Worm (Caenorhabditis elegans) whole organism, L1 larva: ENCODE data around the gene srx-90.

Experiments used
- C04F5.9 ChIP-seq: sonication (generic microtip); optimal IDR thresholded peaks from 2 replicates; lab custom pipeline; 2016; ENCODE audit warnings: missing genetic modification characterization, missing compliant biosample characterization
- Y116A8C.19 ChIP-seq: sonication (generic microtip); optimal IDR thresholded peaks from 2 replicates; lab custom pipeline; 2016; ENCODE audit warnings: missing compliant biosample characterization, missing genetic modification characterization, borderline replicate concordance
- blmp-1 ChIP-seq: fragments of 150-350 bp; optimal IDR thresholded peaks from 2 replicates; lab custom pipeline; 2014; ENCODE audit warnings: missing biosample characterization, missing genetic modification characterization
- ceh-8 ChIP-seq: fragments of 200-800 bp; sonication (Bioruptor generic); optimal IDR thresholded peaks from 2 replicates; lab custom pipeline; 2018; ENCODE audit warnings: mild to moderate bottlenecking, missing genetic modification characterization, moderate library complexity, missing compliant biosample characterization
- ceh-82 ChIP-seq, 3 experiments: fragments of 150-350 bp in 1 of 3; sonication (generic microtip) in 2 of 3; optimal IDR thresholded peaks; 2 replicates each; lab custom pipeline; 2014 to 2017; ENCODE audit warnings: missing biosample characterization in 3 of 3, missing genetic modification characterization in 3 of 3
- ceh-88 ChIP-seq: fragments of 200-800 bp; sonication (Bioruptor generic); IDR thresholded peaks from 2 replicates; pipeline ENCODE4 v1.3.6; 2022; ENCODE audit warnings: missing genetic modification characterization, missing compliant biosample characterization
- dpl-1 ChIP-seq, 3 experiments: fragments of 150-350 bp in 2 of 3; sonication (generic microtip) in 1 of 3; optimal IDR thresholded peaks; 2 replicates each; lab custom pipeline; 2014 to 2017; ENCODE audit warnings: missing biosample characterization in 3 of 3, missing genetic modification characterization in 3 of 3, missing genetic modification reagents in 3 of 3
- dsc-1 ChIP-seq: sonication (generic microtip); optimal IDR thresholded peaks from 2 replicates; lab custom pipeline; 2016; ENCODE audit warnings: mild to moderate bottlenecking, missing genetic modification characterization, missing compliant biosample characterization
- efl-1 ChIP-seq, 4 experiments: fragments of 150-350 bp; optimal IDR thresholded peaks in 3 of 4; peaks in 1 of 4; 1 replicate in 1 of 4; 2 replicates in 3 of 4; lab custom pipeline; 2014; ENCODE audit warnings: missing biosample characterization in 2 of 4, missing genetic modification characterization in 2 of 4, missing genetic modification reagents in 2 of 4
- egl-13 ChIP-seq: sonication (generic microtip); optimal IDR thresholded peaks from 2 replicates; lab custom pipeline; 2016; ENCODE audit warnings: missing genotype, missing genetic modification reagents, missing genetic modification characterization, missing compliant biosample characterization
- elt-2 ChIP-seq: sonication (generic microtip); optimal IDR thresholded peaks from 2 replicates; lab custom pipeline; 2016; ENCODE audit warnings: missing genetic modification characterization, mild to moderate bottlenecking, inconsistent platforms, missing compliant biosample characterization, missing genetic modification reagents
- ets-5 ChIP-seq: fragments of 200-800 bp; sonication (Bioruptor generic); IDR thresholded peaks from 2 replicates; pipeline ENCODE4 v1.3.6; 2022; ENCODE audit warnings: missing genetic modification characterization, missing compliant biosample characterization
- grh-1 ChIP-seq: fragments of 200-800 bp; sonication (Bioruptor generic); IDR thresholded peaks from 2 replicates; pipeline ENCODE4 v1.3.6; 2022; ENCODE audit warnings: missing genetic modification reagents, missing genetic modification characterization, missing compliant biosample characterization
- isw-1 ChIP-seq: fragments of 200-800 bp; sonication (Bioruptor generic); IDR thresholded peaks from 2 replicates; pipeline ENCODE4 v1.3.6; 2022; ENCODE audit warnings: missing genetic modification characterization, missing compliant biosample characterization
- lin-35 ChIP-seq, 2 experiments: fragments of 150-350 bp; optimal IDR thresholded peaks; 2 replicates each; lab custom pipeline; 2014; ENCODE audit warnings: missing biosample characterization in 2 of 2, missing genetic modification characterization in 2 of 2, missing genetic modification reagents in 2 of 2
- lin-39 ChIP-seq: fragments of 150-350 bp; optimal IDR thresholded peaks from 2 replicates; lab custom pipeline; 2014; ENCODE audit warnings: missing biosample characterization, missing genetic modification reagents, missing genetic modification characterization
- lir-3 ChIP-seq: sonication (generic microtip); optimal IDR thresholded peaks from 2 replicates; lab custom pipeline; 2016; ENCODE audit warnings: mild to moderate bottlenecking, missing genetic modification characterization, moderate library complexity, missing compliant biosample characterization; ENCODE audit not compliant: poor library complexity
- nhr-19 ChIP-seq: fragments of 200-800 bp; sonication (Bioruptor generic); conservative IDR thresholded peaks from 2 replicates; pipeline ENCODE4 v1.3.6; 2022; ENCODE audit warnings: missing genetic modification characterization, missing compliant biosample characterization
- nhr-47 ChIP-seq: sonication (generic microtip); optimal IDR thresholded peaks from 2 replicates; lab custom pipeline; 2016; ENCODE audit warnings: mild to moderate bottlenecking, missing genetic modification characterization, moderate library complexity, missing compliant biosample characterization
- nhr-71 ChIP-seq: sonication (generic microtip); optimal IDR thresholded peaks from 2 replicates; lab custom pipeline; 2016; ENCODE audit warnings: mild to moderate bottlenecking, missing genetic modification characterization, moderate library complexity, missing compliant biosample characterization
- nhr-77 ChIP-seq: fragments of 150-350 bp; optimal IDR thresholded peaks from 2 replicates; lab custom pipeline; 2014; ENCODE audit warnings: missing biosample characterization, missing genetic modification characterization
- nhr-90 ChIP-seq: sonication (generic microtip); optimal IDR thresholded peaks from 2 replicates; lab custom pipeline; 2016; ENCODE audit warnings: mild to moderate bottlenecking, missing genetic modification characterization, missing compliant biosample characterization; ENCODE audit not compliant: poor library complexity
- sox-4 ChIP-seq: sonication (generic microtip); optimal IDR thresholded peaks from 2 replicates; lab custom pipeline; 2016; ENCODE audit warnings: missing genetic modification characterization, missing compliant biosample characterization
- sptf-1 ChIP-seq: fragments of 150-350 bp; optimal IDR thresholded peaks from 2 replicates; lab custom pipeline; 2014; ENCODE audit warnings: missing biosample characterization, missing genetic modification characterization
- sup-37 ChIP-seq: fragments of 200-800 bp; sonication (Bioruptor generic); optimal IDR thresholded peaks from 2 replicates; lab custom pipeline; 2018; ENCODE audit warnings: mild to moderate bottlenecking, missing genetic modification characterization, missing compliant biosample characterization
- swsn-7 ChIP-seq: sonication (generic microtip); optimal IDR thresholded peaks from 2 replicates; lab custom pipeline; 2016; ENCODE audit warnings: missing genetic modification characterization, missing compliant biosample characterization
- tbx-2 ChIP-seq: sonication (generic microtip); optimal IDR thresholded peaks from 2 replicates; lab custom pipeline; 2016; ENCODE audit warnings: missing genetic modification characterization, missing compliant biosample characterization
- tlp-1 ChIP-seq: fragments of 150-350 bp; optimal IDR thresholded peaks from 2 replicates; lab custom pipeline; 2014; ENCODE audit warnings: missing biosample characterization, missing genetic modification characterization
- unc-30 ChIP-seq: sonication (generic microtip); optimal IDR thresholded peaks from 2 replicates; lab custom pipeline; 2017; ENCODE audit warnings: missing biosample characterization, missing genetic modification characterization
- vab-15 ChIP-seq: sonication (generic microtip); optimal IDR thresholded peaks from 2 replicates; lab custom pipeline; 2017; ENCODE audit warnings: missing genotype, mild to moderate bottlenecking, missing genetic modification characterization, missing compliant biosample characterization
- ztf-4 ChIP-seq: fragments of 150-350 bp; optimal IDR thresholded peaks from 2 replicates; lab custom pipeline; 2014; ENCODE audit warnings: missing biosample characterization, missing genetic modification characterization

The srx-90 gene

DNA sequence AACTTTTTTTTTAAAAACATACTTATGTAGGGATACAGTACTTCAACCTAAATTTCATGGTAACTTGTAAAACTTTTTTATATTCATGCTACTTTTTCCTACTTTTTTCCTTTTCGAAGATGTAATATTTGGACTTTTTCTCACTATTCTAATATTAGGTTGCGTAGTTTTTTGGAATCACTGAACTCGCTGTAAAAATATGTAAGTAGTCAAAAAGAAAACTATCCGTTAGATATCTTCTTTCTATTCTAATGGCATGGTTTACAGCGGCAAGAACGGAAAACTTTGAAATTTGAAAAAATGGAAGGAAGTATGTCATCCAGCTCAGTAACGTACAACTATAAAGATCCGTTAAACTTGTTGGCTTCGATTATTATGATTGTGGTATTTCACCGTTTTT lies 8.5 kb downstream of the srx-90 start, which contains the start of gene srx-82:
Gene srx-82 (plus strand): TSS at position 301 of the 400 bp plus-strand sequence.
- no peak for TF ChIP-seq efl-1 (optimal IDR thresholded peaks at IDR 0.05; lab: Kevin White, UChicago)
- TF ChIP-seq efl-1 (GFP tag; optimal IDR thresholded peaks at IDR 0.05 in 1 of 2; lab: Kevin White, UChicago), result no peak
- no peak for TF ChIP-seq sox-4 (tag; lab: Kevin White, UChicago)
- TF ChIP-seq C04F5.9 (tag; lab: Kevin White, UChicago), result no peak

DNA sequence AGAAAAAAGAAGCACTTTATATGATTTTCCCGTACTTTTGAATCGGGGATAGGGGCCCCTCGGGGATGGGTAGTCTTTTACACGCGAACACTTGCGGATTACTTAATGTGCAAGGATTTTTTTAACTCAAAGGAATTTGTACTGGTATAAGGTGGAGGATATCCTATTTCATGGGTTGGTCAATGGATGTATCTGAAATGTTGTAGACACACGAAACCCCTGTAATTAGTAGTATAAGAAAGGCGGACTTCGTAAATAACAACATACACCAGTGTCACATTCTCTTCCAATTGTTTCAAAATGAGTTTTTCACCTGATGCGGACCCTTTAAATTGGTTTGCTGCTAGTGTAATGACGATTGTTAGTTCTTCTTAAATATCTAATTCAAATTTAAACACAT lies 12.5 kb downstream of the srx-90 start, which contains the start of gene srx-80:
Gene srx-80 (plus strand): TSS at position 301 of the 400 bp plus-strand sequence.
- TF ChIP-seq isw-1 (GFP tag; lab: Robert Waterston, UW), result no peak
- no peak for TF ChIP-seq efl-1 (optimal IDR thresholded peaks at IDR 0.05; lab: Kevin White, UChicago)
- peak in 1 of 2 experiments; percentile 75 for TF ChIP-seq efl-1 (GFP tag; optimal IDR thresholded peaks at IDR 0.05 in 1 of 2; lab: Kevin White, UChicago)
- TF ChIP-seq blmp-1, result no peak

DNA sequence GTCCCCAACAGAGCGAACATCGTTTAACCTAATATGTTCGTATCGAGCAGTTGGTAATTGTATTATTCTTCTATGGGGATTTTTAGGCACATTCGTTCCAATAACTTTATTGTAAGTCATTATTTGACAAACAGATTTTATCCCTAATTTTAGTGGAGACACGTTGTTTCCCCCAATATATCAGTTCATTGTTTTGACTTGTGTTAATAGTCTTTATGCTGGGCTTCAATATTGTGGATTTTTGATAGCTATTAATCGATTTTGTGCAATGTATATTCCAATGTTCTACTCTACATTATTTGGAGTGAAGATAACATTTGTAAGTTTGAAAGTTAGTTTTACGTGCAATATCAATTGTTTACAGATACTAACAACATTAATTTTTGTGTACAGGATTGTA lies 13.0 kb downstream of the srx-90 start:
- no peak for TF ChIP-seq blmp-1
- no peak for TF ChIP-seq isw-1 (GFP tag; lab: Robert Waterston, UW)
- no peak for TF ChIP-seq ceh-8
- TF ChIP-seq vab-15 (tag; lab: Kevin White, UChicago), result no peak
- no peak for TF ChIP-seq swsn-7 (tag; lab: Kevin White, UChicago)
- TF ChIP-seq dpl-1 (GFP tag; optimal IDR thresholded peaks at IDR 0.05; lab: Kevin White, UChicago), result no peak
- TF ChIP-seq nhr-90, result no peak
- TF ChIP-seq sptf-1, result no peak
- TF ChIP-seq lin-39, result no peak
- TF ChIP-seq ztf-4 (tag; lab: Kevin White, UChicago), result no peak
- no peak for TF ChIP-seq Y116A8C.19 (tag; lab: Kevin White, UChicago)
- no peak for TF ChIP-seq grh-1 (GFP tag; lab: Robert Waterston, UW)
- TF ChIP-seq sup-37 (GFP tag; lab: Kevin White, UChicago), result no peak
- no peak for TF ChIP-seq lin-35 (GFP tag; optimal IDR thresholded peaks at IDR 0.05; lab: Kevin White, UChicago)
- TF ChIP-seq dsc-1 (tag; lab: Kevin White, UChicago), result no peak
- TF ChIP-seq ceh-88 (GFP tag; lab: Robert Waterston, UW), result no peak

- TF ChIP-seq egl-13 (no peak), unc-30 (no peak), nhr-19 (no peak)
These were observed 17.9 kb downstream of the srx-90 start, which contains the start of gene srx-84 for ce11 chrV:11598807-11599206. srx-84 (plus strand) TSS chrV:11599107.

- TF ChIP-seq ets-5 (no peak), nhr-19 (no peak), ceh-88 (GFP tag; lab: Robert Waterston, UW) (no peak), efl-1 (optimal IDR thresholded peaks at IDR 0.05; lab: Kevin White, UChicago) (no peak), efl-1 (GFP tag; optimal IDR thresholded peaks at IDR 0.05 in 1 of 2; lab: Kevin White, UChicago) (peak in 1 of 2 experiments; percentile 60), tbx-2 (tag; lab: Kevin White, UChicago) (no peak), nhr-47 (tag; lab: Kevin White, UChicago) (no peak), vab-15 (tag; lab: Kevin White, UChicago) (no peak), tlp-1 (tag; lab: Kevin White, UChicago) (no peak)
These were observed 19.9 kb downstream of the srx-90 start, which contains the start of gene F35B12.9 for ce11 chrV:11600800-11601199. F35B12.9 (plus strand) TSS chrV:11601171.

ce11 chrV:11604484-11604883 lies 23.6 kb downstream of the srx-90 start, which contains the start of gene dhs-20:
dhs-20 (minus strand) TSS chrV:11604563.
- TF ChIP-seq nhr-71 (tag; lab: Kevin White, UChicago) (no peak), elt-2 (tag; lab: Kevin White, UChicago) (peak; percentile 68)

DNA sequence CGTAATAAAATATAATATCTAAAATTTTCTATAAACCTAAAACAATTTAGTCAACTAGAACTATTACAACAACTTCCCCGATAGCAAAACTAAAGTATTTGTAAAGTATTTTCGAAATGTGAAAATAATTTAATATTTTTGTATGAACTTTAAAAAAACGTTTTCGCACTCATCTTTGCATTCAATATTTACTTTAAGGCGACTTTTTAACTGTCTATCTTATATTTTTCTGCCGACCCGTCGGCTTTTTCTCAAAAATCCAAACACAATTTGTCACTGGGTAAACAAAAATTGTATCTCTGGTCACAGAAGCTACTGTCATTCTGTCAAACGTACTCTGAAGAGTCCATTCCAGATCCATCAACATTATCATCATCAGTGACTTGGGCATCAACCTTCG lies 24.3 kb downstream of the srx-90 start:
- TF ChIP-seq ceh-82 (tag; optimal IDR thresholded peaks at IDR 0.05; lab: Kevin White, UChicago) (peak in 1 of 3 experiments; percentile 10), nhr-77 (tag; lab: Kevin White, UChicago) (peak; percentile 32), lir-3 (no peak)
- TF ChIP-seq, all 84 proteins: peak for 2
